Worm (Caenorhabditis elegans): ENCODE measurements around the gene smg-8.

ce11 chrII:14406117-14406935 lies 34.9 kb upstream of the smg-8 start:
- no peak for TF ChIP-seq ref-1 (GFP tag; conservative IDR thresholded peaks at IDR 0.05)
- TF ChIP-seq klf-2 (GFP tag; conservative IDR thresholded peaks at IDR 0.05) = no peak
- no peak for TF ChIP-seq flt-1 (GFP tag; IDR thresholded peaks at IDR 0.05)
- no peak for TF ChIP-seq T22C8.4 (GFP tag; IDR thresholded peaks at IDR 0.05)

All from whole organism, midembryonic.